Worm (Caenorhabditis elegans) whole organism, late embryonic: Measurements from ENCODE around the gene F28A10.1.
A peak's percentile ranks its signal among the peaks of the same experiment; 100 is the strongest.

ENCODE experiments used
- C38D4.7 ChIP-seq: fragments of 200-800 bp; sonication (Bioruptor generic); optimal IDR thresholded peaks from 2 replicates; lab custom pipeline; 2018; ENCODE audit warnings: mild to moderate bottlenecking, missing genetic modification characterization, moderate library complexity, missing compliant biosample characterization
- K02D7.2 ChIP-seq: sonication (generic microtip); optimal IDR thresholded peaks from 2 replicates; lab custom pipeline; 2017; ENCODE audit warnings: mild to moderate bottlenecking, missing genetic modification characterization, missing compliant biosample characterization
- K09A11.1 ChIP-seq: sonication (generic microtip); optimal IDR thresholded peaks from 2 replicates; lab custom pipeline; 2017; ENCODE audit warnings: antibody characterized with exemption, mild to moderate bottlenecking, missing genetic modification characterization, missing compliant biosample characterization; ENCODE audit not compliant: insufficient read depth
- ceh-14 ChIP-seq: sonication (generic microtip); optimal IDR thresholded peaks from 2 replicates; lab custom pipeline; 2016; ENCODE audit warnings: missing genotype, missing genetic modification characterization, missing compliant biosample characterization
- ceh-18 ChIP-seq: sonication (generic microtip); optimal IDR thresholded peaks from 2 replicates; lab custom pipeline; 2016; ENCODE audit warnings: missing genetic modification characterization, missing compliant biosample characterization
- ceh-2 ChIP-seq: sonication (generic microtip); optimal IDR thresholded peaks from 2 replicates; lab custom pipeline; 2016; ENCODE audit warnings: missing genotype, missing genetic modification characterization, missing compliant biosample characterization
- ceh-31 ChIP-seq: sonication (generic microtip); optimal IDR thresholded peaks from 2 replicates; lab custom pipeline; 2016; ENCODE audit warnings: missing genetic modification characterization, missing compliant biosample characterization
- ceh-34 ChIP-seq: sonication (generic microtip); optimal IDR thresholded peaks from 2 replicates; lab custom pipeline; 2016; ENCODE audit warnings: mild to moderate bottlenecking, missing genetic modification characterization, missing compliant biosample characterization
- ceh-45 ChIP-seq: fragments of 200-800 bp; sonication (Bioruptor generic); IDR thresholded peaks from 2 replicates; pipeline ENCODE4 v1.3.6; 2022; ENCODE audit warnings: missing genetic modification reagents, missing genetic modification characterization, missing compliant biosample characterization
- ceh-48 ChIP-seq: sonication (generic microtip); optimal IDR thresholded peaks from 2 replicates; lab custom pipeline; 2016; ENCODE audit warnings: missing genetic modification characterization, inconsistent platforms, missing compliant biosample characterization
- ceh-6 ChIP-seq: fragments of 200-800 bp; sonication (Bioruptor generic); optimal IDR thresholded peaks from 2 replicates; lab custom pipeline; 2018; ENCODE audit warnings: mild to moderate bottlenecking, missing genetic modification characterization, missing compliant biosample characterization
- che-1 ChIP-seq: sonication (generic microtip); optimal IDR thresholded peaks from 2 replicates; lab custom pipeline; 2016; ENCODE audit warnings: mild to moderate bottlenecking, missing genetic modification characterization, missing compliant biosample characterization
- dve-1 ChIP-seq: sonication (generic microtip); optimal IDR thresholded peaks from 2 replicates; lab custom pipeline; 2017; ENCODE audit warnings: antibody characterized with exemption, mild to moderate bottlenecking, missing genetic modification characterization, missing compliant biosample characterization
- elt-2 ChIP-seq: sonication (generic microtip); optimal IDR thresholded peaks from 2 replicates; lab custom pipeline; 2016; ENCODE audit warnings: missing genetic modification reagents, missing genetic modification characterization, missing compliant biosample characterization
- elt-4 ChIP-seq: sonication (generic microtip); optimal IDR thresholded peaks from 2 replicates; lab custom pipeline; 2016; ENCODE audit warnings: missing genetic modification characterization, missing compliant biosample characterization
- ets-4 ChIP-seq: sonication (generic microtip); optimal IDR thresholded peaks from 2 replicates; lab custom pipeline; 2016; ENCODE audit warnings: missing genetic modification characterization, missing compliant biosample characterization
- fkh-10 ChIP-seq: fragments of 150-350 bp; optimal IDR thresholded peaks from 2 replicates; lab custom pipeline; 2014; ENCODE audit warnings: missing biosample characterization, missing genetic modification reagents, missing genetic modification characterization
- gmeb-2 ChIP-seq: sonication (generic microtip); optimal IDR thresholded peaks from 2 replicates; lab custom pipeline; 2016; ENCODE audit warnings: missing genetic modification characterization, inconsistent platforms, missing compliant biosample characterization
- hlh-6 ChIP-seq: sonication (generic microtip); optimal IDR thresholded peaks from 2 replicates; lab custom pipeline; 2016; ENCODE audit warnings: missing genotype, missing genetic modification characterization, missing compliant biosample characterization
- lim-6 ChIP-seq: sonication (generic microtip); optimal IDR thresholded peaks from 2 replicates; lab custom pipeline; 2016; ENCODE audit warnings: missing genetic modification characterization, missing compliant biosample characterization
- nhr-11 ChIP-seq: fragments of 150-350 bp; optimal IDR thresholded peaks from 2 replicates; lab custom pipeline; 2014; ENCODE audit warnings: missing biosample characterization, missing genetic modification characterization
- nhr-232 ChIP-seq: sonication (generic microtip); optimal IDR thresholded peaks from 2 replicates; lab custom pipeline; 2016; ENCODE audit warnings: missing genetic modification characterization, missing compliant biosample characterization
- odd-2 ChIP-seq: sonication (generic microtip); optimal IDR thresholded peaks from 2 replicates; lab custom pipeline; 2017; ENCODE audit warnings: antibody characterized with exemption, mild to moderate bottlenecking, missing genetic modification characterization, missing compliant biosample characterization
- pax-1 ChIP-seq: fragments of 150-350 bp; optimal IDR thresholded peaks from 2 replicates; lab custom pipeline; 2014; ENCODE audit warnings: missing biosample characterization, missing genetic modification characterization
- pha-2 ChIP-seq: sonication (generic microtip); optimal IDR thresholded peaks from 2 replicates; lab custom pipeline; 2017; ENCODE audit warnings: mild to moderate bottlenecking, missing genetic modification characterization, missing compliant biosample characterization
- ref-2 ChIP-seq: sonication (generic microtip); optimal IDR thresholded peaks from 2 replicates; lab custom pipeline; 2016; ENCODE audit warnings: missing genetic modification characterization, missing compliant biosample characterization
- sdc-2 ChIP-seq: sonication (generic microtip); optimal IDR thresholded peaks from 2 replicates; lab custom pipeline; 2016; ENCODE audit warnings: missing genotype, missing genetic modification characterization, missing compliant biosample characterization
- sox-4 ChIP-seq: sonication (generic microtip); optimal IDR thresholded peaks from 2 replicates; lab custom pipeline; 2017; ENCODE audit warnings: mild to moderate bottlenecking, missing genetic modification characterization, inconsistent platforms, missing compliant biosample characterization
- tbx-7 ChIP-seq: sonication (generic microtip); optimal IDR thresholded peaks from 2 replicates; lab custom pipeline; 2016; ENCODE audit warnings: missing genotype, missing genetic modification characterization, missing compliant biosample characterization
- ttx-3 ChIP-seq: sonication (generic microtip); optimal IDR thresholded peaks from 2 replicates; lab custom pipeline; 2016; ENCODE audit warnings: missing genetic modification reagents, missing genetic modification characterization, missing compliant biosample characterization
- unc-3 ChIP-seq, 2 experiments: fragments of 200-800 bp in 1 of 2; sonication (Bioruptor generic) in 1 of 2; sonication (generic microtip) in 1 of 2; conservative IDR thresholded peaks in 1 of 2; optimal IDR thresholded peaks in 1 of 2; 2 replicates each; pipeline versions ENCODE4 v1.3.6 to Lab custom; 2016 to 2022; ENCODE audit warnings: missing compliant biosample characterization in 2 of 2, missing genetic modification characterization in 2 of 2, missing genetic modification reagents in 1 of 2
- unc-42 ChIP-seq: sonication (generic microtip); optimal IDR thresholded peaks from 2 replicates; lab custom pipeline; 2016; ENCODE audit warnings: missing genotype, missing genetic modification characterization, missing compliant biosample characterization
- unc-55 ChIP-seq: sonication (generic microtip); optimal IDR thresholded peaks from 2 replicates; lab custom pipeline; 2017; ENCODE audit warnings: missing biosample characterization, missing genetic modification reagents, missing genetic modification characterization

F28A10.1 gene

DNA sequence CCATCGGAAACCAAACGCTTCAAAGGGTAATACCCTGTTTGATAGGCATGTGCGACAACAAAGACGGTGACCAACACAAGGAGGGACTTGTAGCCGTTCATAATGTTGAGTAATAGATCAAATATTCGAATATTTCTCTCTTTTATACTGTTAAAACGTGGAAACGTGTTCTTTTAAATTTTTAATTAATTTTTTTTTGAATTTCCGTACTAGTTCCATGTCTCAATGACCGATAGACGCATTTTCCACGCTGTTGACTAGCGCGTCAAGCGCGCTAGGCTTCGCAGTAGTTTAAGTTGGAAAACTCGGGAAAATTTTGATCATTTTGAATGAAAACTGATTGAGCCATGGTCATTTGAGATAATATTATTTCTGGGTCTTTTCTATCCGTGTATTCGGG lies 41.2 kb downstream of the F28A10.1 start, which contains the start of gene Y46B2A.3:
TSS of gene Y46B2A.3 (minus strand) at position 101 of the 400 bp plus-strand sequence.
- TF ChIP-seq lim-6 (tag; lab: Kevin White, UChicago) (no peak), nhr-11 (no peak), fkh-10 (GFP tag; lab: Kevin White, UChicago) (no peak), elt-4 (no peak), sox-4 (tag; lab: Kevin White, UChicago) (no peak), ets-4 (tag; lab: Kevin White, UChicago) (no peak), che-1 (no peak), unc-3 (GFP tag; conservative IDR thresholded peaks at IDR 0.05; lab: Robert Waterston, UW) (no peak), unc-3 (tag; optimal IDR thresholded peaks at IDR 0.05; lab: Kevin White, UChicago) (no peak)

DNA sequence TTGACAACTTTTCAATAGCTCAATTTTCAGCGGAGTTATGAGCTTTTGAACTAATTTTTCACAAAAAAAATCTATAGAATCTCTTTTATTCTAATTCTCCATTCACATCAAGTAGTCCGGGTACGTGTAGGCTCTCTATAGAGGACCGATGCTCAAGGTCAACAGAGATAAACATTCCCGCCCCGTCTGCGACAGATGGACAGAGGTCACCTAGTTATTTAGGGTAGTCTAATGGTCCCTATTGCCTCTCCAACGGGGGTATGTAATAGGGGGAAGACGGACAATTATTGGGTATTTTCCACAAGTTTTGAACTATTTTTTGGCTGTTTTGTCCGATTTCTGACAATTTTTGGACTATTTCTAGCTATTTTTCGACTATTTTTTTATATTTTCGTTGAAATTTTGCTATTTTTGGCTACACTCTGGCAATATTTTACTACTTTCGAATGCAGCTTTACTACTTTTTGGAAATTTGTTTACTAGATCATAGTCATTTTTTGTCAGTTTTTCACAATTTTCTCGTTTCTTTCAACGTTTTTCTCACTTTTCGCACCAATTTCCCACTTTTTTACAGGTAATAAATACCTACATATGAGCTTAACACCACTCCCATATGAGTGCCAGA lies 42.7 kb downstream of the F28A10.1 start, which contains the start of gene fbxc-51:
TSS of gene fbxc-51 (plus strand) at position 575 of the 625 bp plus-strand sequence.
- TF ChIP-seq fkh-10 (GFP tag; lab: Kevin White, UChicago) (no peak), ceh-6 (no peak), ceh-45 (GFP tag; lab: Robert Waterston, UW) (no peak), pax-1 (tag; lab: Kevin White, UChicago) (no peak), elt-2 (tag; lab: Kevin White, UChicago) (peak; percentile 30)

DNA sequence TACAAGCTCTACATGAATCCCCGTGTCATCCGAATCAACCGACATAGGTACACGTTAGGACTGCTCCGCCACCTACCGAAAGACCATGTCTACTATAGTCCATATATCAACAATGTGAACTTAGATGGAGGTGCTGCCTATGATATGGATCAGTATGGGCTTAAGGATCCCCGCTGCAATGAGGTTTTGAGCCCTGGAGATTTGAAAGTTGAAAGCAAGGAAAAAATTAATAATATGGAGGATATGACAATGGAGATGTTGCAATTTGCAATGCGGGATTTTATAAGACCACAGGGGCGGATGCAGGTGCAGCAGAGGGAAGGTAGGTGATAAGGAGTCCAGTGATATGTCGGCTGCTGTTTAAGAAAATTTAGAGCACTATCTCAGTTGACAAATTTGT lies 43.7 kb downstream of the F28A10.1 start:
- no peak for TF ChIP-seq hlh-6
- no peak for TF ChIP-seq K09A11.1 (tag; lab: Kevin White, UChicago)
- no peak for TF ChIP-seq sdc-2 (tag; lab: Kevin White, UChicago)
- TF ChIP-seq ceh-18 (tag; lab: Kevin White, UChicago) = no peak
- TF ChIP-seq C38D4.7 (GFP tag; lab: Kevin White, UChicago) = no peak
- no peak for TF ChIP-seq unc-3 (GFP tag; conservative IDR thresholded peaks at IDR 0.05; lab: Robert Waterston, UW)
- no peak for TF ChIP-seq unc-3 (tag; optimal IDR thresholded peaks at IDR 0.05; lab: Kevin White, UChicago)
- TF ChIP-seq dve-1 (tag; lab: Kevin White, UChicago) = no peak
- no peak for TF ChIP-seq pha-2 (tag; lab: Kevin White, UChicago)
- no peak for TF ChIP-seq ceh-2 (tag; lab: Kevin White, UChicago)
- TF ChIP-seq ttx-3 (tag; lab: Kevin White, UChicago) = no peak
- TF ChIP-seq ceh-14 (tag; lab: Kevin White, UChicago) = no peak
- no peak for TF ChIP-seq ceh-34 (tag; lab: Kevin White, UChicago)
- no peak for TF ChIP-seq gmeb-2
- no peak for TF ChIP-seq K02D7.2 (tag; lab: Kevin White, UChicago)

DNA sequence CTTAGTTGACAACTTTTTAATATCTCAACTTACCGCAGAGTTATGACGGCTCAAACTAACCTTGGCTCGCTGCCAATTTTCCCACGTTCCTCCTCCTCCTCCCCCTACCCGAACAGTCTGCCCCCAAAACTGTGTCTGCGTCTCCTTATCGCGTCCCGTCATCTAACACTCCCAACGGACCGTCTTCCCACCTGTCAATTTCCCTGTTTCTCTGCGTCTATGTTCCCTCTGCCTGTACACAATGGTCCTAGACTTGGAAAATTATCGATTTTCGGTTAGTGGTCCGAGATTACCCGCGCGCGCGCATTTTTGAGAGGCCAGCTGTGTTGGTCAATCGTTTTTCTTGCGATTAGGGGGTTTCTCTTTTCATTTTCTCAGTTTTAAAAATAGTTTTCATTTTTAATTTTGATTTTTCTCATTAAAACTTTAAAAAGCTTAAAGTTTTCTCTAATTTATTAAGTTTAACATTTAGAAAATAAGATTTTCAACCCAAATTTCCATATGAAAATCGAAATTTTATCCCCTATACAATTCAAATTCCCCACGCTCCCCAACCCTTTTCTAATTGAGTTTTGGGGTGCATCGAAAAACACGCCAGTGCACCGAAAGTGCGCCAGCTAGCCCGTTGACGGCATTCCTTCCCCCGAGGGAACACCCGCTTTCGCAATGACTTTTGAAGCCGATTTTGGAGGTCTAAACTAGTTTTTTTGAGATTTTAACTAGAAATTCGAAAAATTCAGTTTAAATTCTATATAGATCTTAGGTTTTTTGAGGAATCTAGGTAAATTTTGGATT lies 47.6 kb downstream of the F28A10.1 start, which contains the start of gene alg-2:
TSS of gene alg-2 (plus strand) at position 220 of the 795 bp plus-strand sequence.
- peak; percentile 26 for TF ChIP-seq che-1
- TF ChIP-seq ref-2 (tag; lab: Kevin White, UChicago) = peak; percentile 52
- TF ChIP-seq ets-4 (tag; lab: Kevin White, UChicago) = peak; percentile 15
- peak; percentile 48; the same call in 1 of the 2 replicates for TF ChIP-seq unc-3 (GFP tag; conservative IDR thresholded peaks at IDR 0.05; lab: Robert Waterston, UW)
- peak; percentile 82 for TF ChIP-seq unc-3 (tag; optimal IDR thresholded peaks at IDR 0.05; lab: Kevin White, UChicago)
- TF ChIP-seq gmeb-2 = no peak
- no peak for TF ChIP-seq tbx-7 (tag; lab: Kevin White, UChicago)
- TF ChIP-seq unc-55 (GFP tag; lab: Kevin White, UChicago) = peak; percentile 28
- peak; percentile 1 for TF ChIP-seq ceh-31 (tag; lab: Kevin White, UChicago)
- peak; percentile 27 for TF ChIP-seq K02D7.2 (tag; lab: Kevin White, UChicago)
- no peak for TF ChIP-seq odd-2 (tag; lab: Kevin White, UChicago)
- no peak for TF ChIP-seq fkh-10 (GFP tag; lab: Kevin White, UChicago)
- TF ChIP-seq unc-42 = peak; percentile 91
- TF ChIP-seq ceh-14 (tag; lab: Kevin White, UChicago) = peak; percentile 7
- TF ChIP-seq nhr-232 (tag; lab: Kevin White, UChicago) = no peak
- TF ChIP-seq ceh-48 (tag; lab: Kevin White, UChicago) = peak; percentile 67
- peak; percentile 53 for TF ChIP-seq elt-2 (tag; lab: Kevin White, UChicago)
